Fruit fly (Drosophila melanogaster) whole organism, pupa: ENCODE data around the gene CG42588.

Experiments used
- CG12605 ChIP-seq: fragments of 200-800 bp; sonication (Bioruptor generic); IDR thresholded peaks from 2 replicates; pipeline ENCODE4 v1.3.6; 2022; ENCODE audit warnings: missing biosample characterization, missing genetic modification characterization
- CG13204 ChIP-seq: fragments of 200-800 bp; sonication (Bioruptor generic); optimal IDR thresholded peaks from 2 replicates; lab custom pipeline; 2018; ENCODE audit warnings: missing biosample characterization, mild to moderate bottlenecking, missing genetic modification characterization, moderate library complexity
- CG14655 ChIP-seq: fragments of 200-800 bp; sonication (Bioruptor generic); optimal IDR thresholded peaks from 3 replicates; lab custom pipeline; 2017; ENCODE audit warnings: mild to moderate bottlenecking, missing biosample characterization, missing genetic modification reagents, missing genetic modification characterization
- CG15710 ChIP-seq: fragments of 200-800 bp; sonication (Bioruptor generic); optimal IDR thresholded peaks from 2 replicates; lab custom pipeline; 2018; ENCODE audit warnings: missing biosample characterization, mild to moderate bottlenecking, missing genetic modification characterization, moderate library complexity
- CG32121 ChIP-seq: fragments of 200-800 bp; sonication (Bioruptor generic); IDR thresholded peaks from 2 replicates; pipeline ENCODE4 v1.3.6; 2022; ENCODE audit warnings: missing biosample characterization, missing genetic modification characterization
- CG4496 ChIP-seq: fragments of 200-800 bp; sonication (Bioruptor generic); IDR thresholded peaks from 3 replicates; pipeline ENCODE4 v1.3.6; 2022; ENCODE audit warnings: missing biosample characterization, missing genetic modification characterization
- CG8159 ChIP-seq: fragments of 200-800 bp; sonication (Bioruptor generic); optimal IDR thresholded peaks from 3 replicates; lab custom pipeline; 2018; ENCODE audit warnings: missing biosample characterization, mild to moderate bottlenecking, missing genetic modification characterization, moderate library complexity
- CG8301 ChIP-seq: fragments of 200-800 bp; sonication (Bioruptor generic); optimal IDR thresholded peaks from 2 replicates; lab custom pipeline; 2018; ENCODE audit warnings: missing biosample characterization, mild to moderate bottlenecking, missing genetic modification characterization
- CG9948 ChIP-seq: fragments of 200-800 bp; sonication (Bioruptor generic); optimal IDR thresholded peaks from 2 replicates; lab custom pipeline; 2018; ENCODE audit warnings: missing biosample characterization, mild to moderate bottlenecking, missing genetic modification characterization, moderate library complexity
- EcR ChIP-seq: fragments of 200-800 bp; sonication (Bioruptor generic); optimal IDR thresholded peaks from 3 replicates; lab custom pipeline; 2019; ENCODE audit warnings: missing biosample characterization, missing genetic modification characterization, mild to moderate bottlenecking, moderate library complexity, missing genetic modification reagents
- Ets98B ChIP-seq: fragments of 200-800 bp; sonication (Bioruptor generic); IDR thresholded peaks from 2 replicates; pipeline ENCODE4 v1.3.6; 2022; ENCODE audit warnings: missing biosample characterization, missing genetic modification characterization
- Snoo ChIP-seq: fragments of 200-800 bp; sonication (Bioruptor generic); optimal IDR thresholded peaks from 3 replicates; lab custom pipeline; 2017; ENCODE audit warnings: missing biosample characterization, mild to moderate bottlenecking, missing genetic modification characterization, inconsistent platforms
- fd96Ca ChIP-seq: fragments of 200-800 bp; sonication (Bioruptor generic); IDR thresholded peaks from 3 replicates; pipeline ENCODE4 v1.3.6; 2022; ENCODE audit warnings: missing biosample characterization, missing genetic modification characterization

dm6 chr3L:12841459-12841858 is 27.4 kb downstream of the CG42588 start:
- TF ChIP-seq CG4496 (GFP tag; lab: Robert Waterston, UW) (no peak), EcR (GFP tag; lab: Kevin White, UChicago) (no peak), CG9948 (tag; lab: Kevin White, UChicago) (no peak), CG12605 (GFP tag; lab: Robert Waterston, UW) (no peak), Ets98B (GFP tag; lab: Robert Waterston, UW) (no peak), CG13204 (GFP tag; lab: Kevin White, UChicago) (no peak), CG15710 (tag; lab: Kevin White, UChicago) (no peak), Snoo (tag; lab: Kevin White, UChicago) (no peak), CG14655 (GFP tag; lab: Kevin White, UChicago) (no peak), CG8301 (tag; lab: Kevin White, UChicago) (no peak), CG32121 (GFP tag; lab: Robert Waterston, UW) (no peak), CG8159 (tag; lab: Kevin White, UChicago) (no peak), fd96Ca (no peak)
